Worm (Caenorhabditis elegans) whole organism, L4/young adult: ENCODE results near the gene C31B8.12.

Experiments used
- W03F9.2 ChIP-seq: fragments of 150-350 bp; optimal IDR thresholded peaks from 2 replicates; lab custom pipeline; 2014; ENCODE audit warnings: missing biosample characterization, missing genetic modification characterization
- dao-5 ChIP-seq: sonication (generic microtip); optimal IDR thresholded peaks from 2 replicates; lab custom pipeline; 2016; ENCODE audit warnings: missing genotype, missing genetic modification characterization, moderate library complexity, missing compliant biosample characterization

DNA sequence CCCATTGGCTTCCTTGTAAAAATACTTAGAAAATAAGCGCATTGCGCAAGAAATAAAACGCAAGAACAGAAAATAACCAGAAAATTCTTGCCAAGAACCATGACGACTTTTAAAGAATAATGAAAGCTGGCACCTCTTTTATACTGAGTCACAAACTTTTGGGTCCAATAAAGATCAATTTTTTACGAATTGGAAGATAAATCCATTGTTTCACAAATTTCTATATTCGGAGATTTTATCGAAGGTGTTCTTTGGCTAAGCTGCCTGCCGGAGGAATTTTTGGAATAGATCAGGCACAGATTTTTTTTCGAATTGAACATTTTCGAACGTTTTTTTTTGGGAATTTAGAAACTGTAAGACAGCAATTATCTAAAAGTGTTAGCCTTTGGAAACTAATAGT lies 14.6 kb downstream of the C31B8.12 start, which contains the start of gene C31B8.9:
- no peak for TF ChIP-seq dao-5
- TF ChIP-seq W03F9.2 (tag; lab: Kevin White, UChicago), result no peak
